Worm (Caenorhabditis elegans): ENCODE data around the gene B0554.5.

ce11 chrV:384511-384910 lies 39.7 kb upstream of the B0554.5 start:
- TF ChIP-seq tbx-37 (GFP tag; conservative IDR thresholded peaks at IDR 0.05), result no peak
- TF ChIP-seq tbx-11 (GFP tag; IDR thresholded peaks at IDR 0.05), result no peak
- no peak for TF ChIP-seq scrt-1 (GFP tag; IDR thresholded peaks at IDR 0.05)
- no peak for TF ChIP-seq aly-1 (tag; optimal IDR thresholded peaks at IDR 0.05)
- TF ChIP-seq ama-1 (optimal IDR thresholded peaks at IDR 0.05), result no peak
- no peak for TF ChIP-seq ceh-36 (tag; optimal IDR thresholded peaks at IDR 0.05)
- no peak for TF ChIP-seq ets-7 (tag; optimal IDR thresholded peaks at IDR 0.05)
- no peak for TF ChIP-seq flt-1 (GFP tag; IDR thresholded peaks at IDR 0.05)
- TF ChIP-seq hmg-4 (GFP tag; optimal IDR thresholded peaks at IDR 0.05), result no peak

All from whole organism, early embryonic.